Fruit fly (Drosophila melanogaster) Kc167 (cell line): ENCODE measurements around the gene CG12581.

Experiments used
- Sin3A ChIP-seq: fragments of >200 bp; optimal IDR thresholded peaks from 2 replicates; lab custom pipeline; 2018; ENCODE audit warnings: missing external identifiers
- h ChIP-seq: fragments of >200 bp; optimal IDR thresholded peaks from 3 replicates; lab custom pipeline; 2018; ENCODE audit warnings: missing external identifiers
- psq ChIP-seq: fragments of >200 bp; optimal IDR thresholded peaks from 2 replicates; lab custom pipeline; 2017; ENCODE audit warnings: missing external identifiers

DNA sequence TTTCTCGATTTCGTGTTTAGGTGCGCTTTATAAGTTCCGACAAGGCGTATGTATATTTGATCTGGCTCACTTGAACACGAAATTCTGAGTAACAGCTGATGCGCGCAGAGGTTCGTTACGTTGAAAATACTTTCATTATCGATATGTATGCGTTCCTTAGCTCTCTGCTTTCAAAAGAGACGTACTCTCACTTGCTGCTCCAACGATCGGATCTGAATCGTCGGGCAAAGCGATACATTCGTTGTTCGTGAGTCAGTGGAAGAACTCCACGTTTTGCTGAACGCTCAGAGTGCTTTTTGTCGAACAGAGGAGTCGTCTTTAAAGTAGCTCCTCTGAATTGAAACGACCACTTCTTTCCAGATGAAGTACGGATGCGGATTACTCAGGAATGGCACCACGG lies 22.6 kb downstream of the CG12581 start, which contains the start of gene beta-Man:
- no peak for TF ChIP-seq psq (lab: Kevin White, UChicago)
- TF ChIP-seq h (lab: Kevin White, UChicago): no peak
- TF ChIP-seq Sin3A: no peak
